Worm (Caenorhabditis elegans) whole organism, midembryonic: Measurements from ENCODE around the gene syp-1.

Source experiments
- T22C8.4 ChIP-seq: fragments of 200-800 bp; sonication (Bioruptor generic); IDR thresholded peaks from 2 replicates; pipeline ENCODE4 v1.3.6; 2022; ENCODE audit warnings: missing genetic modification characterization, missing compliant biosample characterization
- cog-1 ChIP-seq: sonication (generic microtip); optimal IDR thresholded peaks from 2 replicates; lab custom pipeline; 2016; ENCODE audit warnings: missing genetic modification characterization, missing compliant biosample characterization
- flt-1 ChIP-seq: fragments of 200-800 bp; sonication (Bioruptor generic); IDR thresholded peaks from 2 replicates; pipeline ENCODE4 v1.3.6; 2022; ENCODE audit warnings: missing genetic modification characterization, missing compliant biosample characterization
- klf-2 ChIP-seq: fragments of 200-800 bp; sonication (Bioruptor generic); conservative IDR thresholded peaks from 2 replicates; pipeline ENCODE4 v1.3.6; 2022; ENCODE audit warnings: missing genetic modification reagents, missing genetic modification characterization, missing compliant biosample characterization
- med-1 ChIP-seq: sonication (generic microtip); optimal IDR thresholded peaks from 2 replicates; lab custom pipeline; 2017; ENCODE audit warnings: missing genetic modification characterization, mild to moderate bottlenecking, missing compliant biosample characterization, antibody characterized with exemption, missing genetic modification reagents; ENCODE audit not compliant: insufficient read depth
- tab-1 ChIP-seq: fragments of 200-800 bp; sonication (Bioruptor generic); IDR thresholded peaks from 2 replicates; pipeline ENCODE4 v1.3.6; 2022; ENCODE audit warnings: missing genetic modification characterization, missing compliant biosample characterization
- ztf-29 ChIP-seq: fragments of 200-800 bp; sonication (Bioruptor generic); IDR thresholded peaks from 2 replicates; pipeline ENCODE4 v1.3.6; 2022; ENCODE audit warnings: missing genetic modification reagents, missing genetic modification characterization, missing compliant biosample characterization

- TF ChIP-seq flt-1 (GFP tag; lab: Robert Waterston, UW) (no peak), T22C8.4 (no peak), ztf-29 (GFP tag; lab: Robert Waterston, UW) (no peak), klf-2 (GFP tag; lab: Robert Waterston, UW) (no peak), med-1 (GFP tag; lab: Kevin White, UChicago) (no peak), cog-1 (no peak), tab-1 (GFP tag; lab: Robert Waterston, UW) (no peak)
Observed at ce11 chrV:16420696-16421095, 16.6 kb downstream of the syp-1 start, which contains the start of gene srw-48.
